Fruit fly (Drosophila melanogaster): Measurements from ENCODE around the gene CG12609.

The CG12609 gene

DNA sequence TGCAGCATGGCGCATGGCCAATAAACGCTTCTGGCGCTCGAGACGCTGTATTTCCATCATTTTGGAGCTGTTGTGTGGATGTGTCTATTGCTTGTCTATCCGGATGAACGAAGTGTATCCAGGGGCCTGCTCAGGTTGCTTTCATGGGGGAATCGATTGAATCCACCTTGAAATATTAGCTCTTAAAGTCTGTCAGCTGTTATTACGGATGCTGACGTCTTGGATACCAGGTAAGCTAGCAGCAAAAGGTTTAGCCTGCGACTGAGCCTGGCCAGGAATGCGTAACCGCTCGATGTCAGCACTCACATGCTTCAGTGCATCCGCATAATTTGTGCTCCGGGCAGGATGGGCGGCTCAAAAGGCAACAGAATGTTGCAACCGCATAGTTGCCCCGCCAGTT lies at the start of gene CG12609:
TSS of gene CG12609 (minus strand) at position 101 of the 400 bp plus-strand sequence.
- TF ChIP-seq sage (GFP tag; optimal IDR thresholded peaks at IDR 0.05): no peak
- no peak for TF ChIP-seq h (GFP tag; optimal IDR thresholded peaks at IDR 0.05)
- TF ChIP-seq fru (GFP tag; optimal IDR thresholded peaks at IDR 0.05): no peak
- TF ChIP-seq Rel (GFP tag; optimal IDR thresholded peaks at IDR 0.05): no peak
- no peak for TF ChIP-seq Rel (tag; optimal IDR thresholded peaks at IDR 0.05)

DNA sequence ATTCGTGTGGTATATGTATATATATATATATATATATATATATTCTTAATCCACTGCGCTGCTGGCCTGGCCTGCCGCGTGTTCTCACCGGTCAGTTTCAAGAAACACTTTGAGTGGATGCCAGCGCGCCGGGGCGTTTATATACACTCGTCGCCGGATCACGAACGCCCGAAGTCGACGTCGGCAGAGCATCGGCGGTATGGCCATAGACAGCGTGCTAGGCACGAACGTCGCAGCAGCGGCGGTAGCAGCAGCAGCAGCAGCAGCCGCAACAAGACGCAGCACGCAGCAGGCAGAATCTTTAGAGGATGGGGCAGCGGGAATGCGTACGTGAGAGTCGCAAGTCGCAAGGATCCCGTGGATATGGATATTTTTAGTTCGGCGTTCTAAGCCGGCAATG lies 49.5 kb upstream of the CG12609 start, which contains the start of gene bnb:
TSS of gene bnb (minus strand) at position 121 of the 400 bp plus-strand sequence.
- no peak for TF ChIP-seq br (GFP tag; optimal IDR thresholded peaks at IDR 0.05)
- no peak for TF ChIP-seq dmrt93B (GFP tag; optimal IDR thresholded peaks at IDR 0.05)

- TF ChIP-seq usp (GFP tag; optimal IDR thresholded peaks at IDR 0.05): no peak
- TF ChIP-seq CG32264 (GFP tag; optimal IDR thresholded peaks at IDR 0.05): no peak
- no peak for TF ChIP-seq Abd-B (GFP tag; optimal IDR thresholded peaks at IDR 0.05)
- TF ChIP-seq dsf (GFP tag; optimal IDR thresholded peaks at IDR 0.05; ENCODE audit: borderline replicate concordance): no peak
- TF ChIP-seq foxo (GFP tag; optimal IDR thresholded peaks at IDR 0.05): no peak
- TF ChIP-seq tai (GFP tag; optimal IDR thresholded peaks at IDR 0.05): no peak
- TF ChIP-seq lola (GFP tag; optimal IDR thresholded peaks at IDR 0.05): no peak
- TF ChIP-seq CG9705 (GFP tag; optimal IDR thresholded peaks at IDR 0.05): no peak
- TF ChIP-seq Mio (GFP tag; optimal IDR thresholded peaks at IDR 0.05): no peak
- no peak for TF ChIP-seq Jra (GFP tag; optimal IDR thresholded peaks at IDR 0.05)
- TF ChIP-seq GATAd (GFP tag; optimal IDR thresholded peaks at IDR 0.05): no peak
- no peak for TF ChIP-seq fru (GFP tag; optimal IDR thresholded peaks at IDR 0.05)
- no peak for TF ChIP-seq woc (GFP tag; optimal IDR thresholded peaks at IDR 0.05)
- TF ChIP-seq Hr78 (GFP tag; optimal IDR thresholded peaks at IDR 0.05): no peak
- no peak for TF ChIP-seq sage (GFP tag; optimal IDR thresholded peaks at IDR 0.05)
- TF ChIP-seq Dfd (GFP tag; optimal IDR thresholded peaks at IDR 0.05): no peak
Observed at dm6 chrX:18791368-18791767, 43.3 kb upstream of the CG12609 start, which contains the start of gene Atg101. TSS of gene Atg101 (plus strand) at chrX:18791668.

- no peak for TF ChIP-seq pan (optimal IDR thresholded peaks at IDR 0.05)
- TF ChIP-seq Dif (GFP tag; optimal IDR thresholded peaks at IDR 0.05; ENCODE audit: partially characterized antibody): no peak
- peak; percentile 50 for TF ChIP-seq rgr (GFP tag; optimal IDR thresholded peaks at IDR 0.05)
- TF ChIP-seq dsf (GFP tag; optimal IDR thresholded peaks at IDR 0.05; ENCODE audit: borderline replicate concordance): no peak
- TF ChIP-seq tai (GFP tag; optimal IDR thresholded peaks at IDR 0.05): no peak
- no peak for TF ChIP-seq brk (GFP tag; optimal IDR thresholded peaks at IDR 0.05)
- TF ChIP-seq OdsH (GFP tag; optimal IDR thresholded peaks at IDR 0.05): peak; percentile 42
- peak; percentile 12 for TF ChIP-seq dmrt93B (GFP tag; optimal IDR thresholded peaks at IDR 0.05)
- peak; percentile 43 for TF ChIP-seq Sp1 (GFP tag; optimal IDR thresholded peaks at IDR 0.05)
- no peak for TF ChIP-seq sage (GFP tag; optimal IDR thresholded peaks at IDR 0.05)
- no peak for TF ChIP-seq GATAd (GFP tag; optimal IDR thresholded peaks at IDR 0.05)
- no peak for TF ChIP-seq Vsx2 (GFP tag; optimal IDR thresholded peaks at IDR 0.05; ENCODE audit: partially characterized antibody)
- peak; percentile 27 for TF ChIP-seq h (GFP tag; optimal IDR thresholded peaks at IDR 0.05)
- TF ChIP-seq Hr83 (GFP tag; optimal IDR thresholded peaks at IDR 0.05; ENCODE audit: poor library complexity, severe bottlenecking): no peak
- peak; percentile 55 for TF ChIP-seq ey (GFP tag; optimal IDR thresholded peaks at IDR 0.05)
- TF ChIP-seq N (GFP tag; optimal IDR thresholded peaks at IDR 0.05): no peak
- peak; percentile 52 for TF ChIP-seq sv (GFP tag; optimal IDR thresholded peaks at IDR 0.05)
- no peak for TF ChIP-seq CrebA (GFP tag; optimal IDR thresholded peaks at IDR 0.05; ENCODE audit: borderline replicate concordance)
- TF ChIP-seq fru (GFP tag; optimal IDR thresholded peaks at IDR 0.05): peak; percentile 68
- no peak for TF ChIP-seq Abd-B (GFP tag; optimal IDR thresholded peaks at IDR 0.05)
- no peak for TF ChIP-seq CG9705 (GFP tag; optimal IDR thresholded peaks at IDR 0.05)
- TF ChIP-seq CG32264 (GFP tag; optimal IDR thresholded peaks at IDR 0.05): no peak
- no peak for TF ChIP-seq Myc (optimal IDR thresholded peaks at IDR 0.05)
- peak in 1 of 2 experiments; percentile 29 for TF ChIP-seq foxo (GFP tag; optimal IDR thresholded peaks at IDR 0.05)
- no peak for TF ChIP-seq lola (GFP tag; optimal IDR thresholded peaks at IDR 0.05)
- no peak for TF ChIP-seq Hr78 (GFP tag; optimal IDR thresholded peaks at IDR 0.05)
- TF ChIP-seq Dfd (GFP tag; optimal IDR thresholded peaks at IDR 0.05): no peak
- TF ChIP-seq Mio (GFP tag; optimal IDR thresholded peaks at IDR 0.05): no peak
- no peak for TF ChIP-seq Rel (GFP tag; optimal IDR thresholded peaks at IDR 0.05)
- peak; percentile 13 for TF ChIP-seq Rel (tag; optimal IDR thresholded peaks at IDR 0.05)
- TF ChIP-seq woc (GFP tag; optimal IDR thresholded peaks at IDR 0.05): peak; percentile 59
- TF ChIP-seq br (GFP tag; optimal IDR thresholded peaks at IDR 0.05): peak; percentile 59
- TF ChIP-seq psq (GFP tag; optimal IDR thresholded peaks at IDR 0.05): peak; percentile 53
- TF ChIP-seq Hnf4 (GFP tag; optimal IDR thresholded peaks at IDR 0.05): peak; percentile 27
- TF ChIP-seq HLH106 (tag; optimal IDR thresholded peaks at IDR 0.05): peak; percentile 14
- no peak for TF ChIP-seq jim (GFP tag; optimal IDR thresholded peaks at IDR 0.05)
- no peak for TF ChIP-seq dl (GFP tag; optimal IDR thresholded peaks at IDR 0.05; ENCODE audit: insufficient read depth in 1 of 2, partially characterized antibody in 2 of 2)
- TF ChIP-seq usp (GFP tag; optimal IDR thresholded peaks at IDR 0.05): no peak
- TF ChIP-seq Jra (GFP tag; optimal IDR thresholded peaks at IDR 0.05): peak; percentile 29
Observed at dm6 chrX:18789353-18790210, 41.5 kb upstream of the CG12609 start.
